Worm (Caenorhabditis elegans) whole organism, L4 larva: ENCODE measurements around the gene F53G2.13.

Experiments used
- D1046.2 ChIP-seq: fragments of 200-800 bp; sonication (Bioruptor generic); IDR thresholded peaks from 2 replicates; pipeline ENCODE4 v1.3.6; 2022; ENCODE audit warnings: missing genetic modification characterization, missing compliant biosample characterization
- F44E2.7 ChIP-seq: fragments of 200-800 bp; sonication (Bioruptor generic); IDR thresholded peaks from 2 replicates; pipeline ENCODE4 v2.1.2; 2022; ENCODE audit warnings: missing genetic modification characterization, missing compliant biosample characterization
- F49E8.2 ChIP-seq: sonication (generic microtip); optimal IDR thresholded peaks from 2 replicates; lab custom pipeline; 2016; ENCODE audit warnings: missing compliant biosample characterization, mild to moderate bottlenecking, missing genetic modification characterization, borderline replicate concordance
- R02D3.7 ChIP-seq: fragments of 150-350 bp; sonication (generic microtip); optimal IDR thresholded peaks from 3 replicates; lab custom pipeline; 2014; ENCODE audit warnings: missing biosample characterization, missing genetic modification characterization
- Y105C5A.15 ChIP-seq: fragments of 200-800 bp; sonication (Bioruptor generic); IDR thresholded peaks from 2 replicates; pipeline ENCODE4 v1.3.6; 2022; ENCODE audit warnings: missing genetic modification characterization, missing compliant biosample characterization
- Y48G9A.11 ChIP-seq: fragments of 200-800 bp; sonication (Bioruptor generic); IDR thresholded peaks from 2 replicates; pipeline ENCODE4 v1.3.6; 2022; ENCODE audit warnings: missing genetic modification reagents, missing genetic modification characterization, missing compliant biosample characterization
- Y75B8A.6 ChIP-seq: fragments of 200-800 bp; sonication (Bioruptor generic); IDR thresholded peaks from 2 replicates; pipeline ENCODE4 v1.3.6; 2022; ENCODE audit warnings: missing genetic modification reagents, missing genetic modification characterization, missing compliant biosample characterization
- ZK337.2 ChIP-seq: fragments of 200-800 bp; sonication (Bioruptor generic); IDR thresholded peaks from 2 replicates; pipeline ENCODE4 v1.3.6; 2022; ENCODE audit warnings: missing genetic modification reagents, missing genetic modification characterization, missing compliant biosample characterization
- aha-1 ChIP-seq: fragments of 150-350 bp; peaks from one replicate; lab custom pipeline; 2014; ENCODE audit warnings: missing biosample characterization, missing genetic modification characterization
- ama-1 ChIP-seq: fragments of 150-350 bp; optimal IDR thresholded peaks from 2 replicates; lab custom pipeline; 2014; ENCODE audit warnings: inconsistent platforms, mixed read lengths
- attf-4 ChIP-seq: sonication (generic microtip); optimal IDR thresholded peaks from 3 replicates; lab custom pipeline; 2017; ENCODE audit warnings: missing biosample characterization, missing genetic modification characterization
- ceh-32 ChIP-seq: sonication (generic microtip); optimal IDR thresholded peaks from 2 replicates; lab custom pipeline; 2016; ENCODE audit warnings: mild to moderate bottlenecking, missing genetic modification characterization, missing compliant biosample characterization; ENCODE audit not compliant: poor library complexity
- ceh-44 ChIP-seq: fragments of 200-800 bp; sonication (Bioruptor generic); IDR thresholded peaks from 2 replicates; pipeline ENCODE4 v1.3.6; 2022; ENCODE audit warnings: missing genetic modification reagents, missing genetic modification characterization, missing compliant biosample characterization
- daf-16 ChIP-seq, 3 experiments: sonication (generic microtip); optimal IDR thresholded peaks; 2 replicates each; lab custom pipeline; 2016 to 2017; ENCODE audit warnings: missing genetic modification characterization in 3 of 3, missing genetic modification reagents in 3 of 3, mild to moderate bottlenecking in 2 of 3, missing compliant biosample characterization in 2 of 3, missing biosample characterization in 1 of 3, moderate library complexity in 1 of 3
- daf-8 ChIP-seq: fragments of 200-800 bp; sonication (Bioruptor generic); IDR thresholded peaks from 2 replicates; pipeline ENCODE4 v1.3.6; 2022; ENCODE audit warnings: missing genetic modification characterization, missing compliant biosample characterization
- dmd-6 ChIP-seq: fragments of 200-800 bp; sonication (Bioruptor generic); IDR thresholded peaks from 2 replicates; pipeline ENCODE4 v1.3.6; 2022; ENCODE audit warnings: missing genetic modification reagents, missing genetic modification characterization, missing compliant biosample characterization
- dmd-9 ChIP-seq: fragments of 200-800 bp; sonication (Bioruptor generic); IDR thresholded peaks from 2 replicates; pipeline ENCODE4 v1.3.6; 2022; ENCODE audit warnings: missing genetic modification reagents, missing genetic modification characterization, missing compliant biosample characterization
- dpl-1 ChIP-seq: fragments of 150-350 bp; optimal IDR thresholded peaks from 2 replicates; lab custom pipeline; 2014; ENCODE audit warnings: missing biosample characterization, missing genetic modification reagents, missing genetic modification characterization
- duxl-1 ChIP-seq: sonication (generic microtip); optimal IDR thresholded peaks from 2 replicates; lab custom pipeline; 2016; ENCODE audit warnings: mild to moderate bottlenecking, missing genetic modification characterization, moderate library complexity, missing compliant biosample characterization; ENCODE audit not compliant: poor library complexity
- dve-1 ChIP-seq: sonication (generic microtip); optimal IDR thresholded peaks from 2 replicates; lab custom pipeline; 2017; ENCODE audit warnings: antibody characterized with exemption, mild to moderate bottlenecking, missing genetic modification characterization, missing compliant biosample characterization; ENCODE audit not compliant: insufficient read depth
- egl-27 ChIP-seq: sonication (generic microtip); optimal IDR thresholded peaks from 3 replicates; lab custom pipeline; 2017; ENCODE audit warnings: missing biosample characterization, missing genetic modification reagents, missing genetic modification characterization
- fkh-10 ChIP-seq: fragments of 150-350 bp; optimal IDR thresholded peaks from 2 replicates; lab custom pipeline; 2014; ENCODE audit warnings: missing biosample characterization, missing genetic modification reagents, missing genetic modification characterization
- hif-1 ChIP-seq, 2 experiments: sonication (generic microtip); optimal IDR thresholded peaks; 2 replicates each; lab custom pipeline; 2016 to 2017; ENCODE audit warnings: missing compliant biosample characterization in 2 of 2, missing genetic modification characterization in 2 of 2, missing genetic modification reagents in 2 of 2, missing genotype in 2 of 2, mild to moderate bottlenecking in 1 of 2
- hlh-11 ChIP-seq: fragments of 200-800 bp; sonication (Bioruptor generic); optimal IDR thresholded peaks from 2 replicates; lab custom pipeline; 2018; ENCODE audit warnings: mild to moderate bottlenecking, missing genetic modification characterization, missing compliant biosample characterization
- hlh-30 ChIP-seq: sonication (generic microtip); optimal IDR thresholded peaks from 2 replicates; lab custom pipeline; 2017; ENCODE audit warnings: antibody characterized with exemption, mild to moderate bottlenecking, missing genetic modification characterization, missing compliant biosample characterization; ENCODE audit not compliant: insufficient read depth
- jun-1 ChIP-seq: fragments of 150-350 bp; optimal IDR thresholded peaks from 2 replicates; lab custom pipeline; 2014; ENCODE audit warnings: missing biosample characterization, missing genetic modification reagents, missing genetic modification characterization
- lin-38 ChIP-seq: fragments of 200-800 bp; sonication (Bioruptor generic); IDR thresholded peaks from 2 replicates; pipeline ENCODE4 v1.3.6; 2022; ENCODE audit warnings: missing genetic modification reagents, missing genetic modification characterization, missing compliant biosample characterization
- lsy-2 ChIP-seq, 2 experiments: fragments of 150-350 bp in 1 of 2; sonication (generic microtip) in 1 of 2; optimal IDR thresholded peaks; 2 replicates each; lab custom pipeline; 2014 to 2017; ENCODE audit warnings: missing biosample characterization in 2 of 2, missing genetic modification characterization in 2 of 2
- madf-9 ChIP-seq: fragments of 200-800 bp; sonication (Bioruptor generic); conservative IDR thresholded peaks from 2 replicates; pipeline ENCODE4 v1.3.6; 2022; ENCODE audit warnings: missing genetic modification reagents, missing genetic modification characterization, missing compliant biosample characterization
- mdl-1 ChIP-seq, 2 experiments: fragments of 150-350 bp in 1 of 2; sonication (generic microtip) in 1 of 2; optimal IDR thresholded peaks; 2 replicates each; lab custom pipeline; 2014 to 2017; ENCODE audit warnings: missing biosample characterization in 2 of 2, missing genetic modification characterization in 2 of 2
- mdt-29 ChIP-seq: fragments of 200-800 bp; sonication (Bioruptor generic); IDR thresholded peaks from 2 replicates; pipeline ENCODE4 v1.3.6; 2022; ENCODE audit warnings: missing genetic modification reagents, missing genetic modification characterization, missing compliant biosample characterization
- mep-1 ChIP-seq: fragments of 150-350 bp; sonication (generic microtip); optimal IDR thresholded peaks from 3 replicates; lab custom pipeline; 2014; ENCODE audit warnings: missing biosample characterization, missing genetic modification characterization
- mes-2 ChIP-seq: sonication (generic microtip); optimal IDR thresholded peaks from 2 replicates; lab custom pipeline; 2016; ENCODE audit warnings: missing genotype, mild to moderate bottlenecking, missing genetic modification characterization, missing compliant biosample characterization; ENCODE audit not compliant: poor library complexity, severe bottlenecking
- mxl-3 ChIP-seq: fragments of 200-800 bp; sonication (Bioruptor generic); optimal IDR thresholded peaks from 2 replicates; lab custom pipeline; 2018; ENCODE audit warnings: mild to moderate bottlenecking, missing genetic modification characterization, missing compliant biosample characterization
- nhr-10 ChIP-seq: fragments of 150-350 bp; optimal IDR thresholded peaks from 2 replicates; lab custom pipeline; 2014; ENCODE audit warnings: missing biosample characterization, missing genetic modification characterization
- nhr-102 ChIP-seq: sonication (generic microtip); optimal IDR thresholded peaks from 2 replicates; lab custom pipeline; 2016; ENCODE audit warnings: mild to moderate bottlenecking, missing genetic modification characterization, moderate library complexity, missing compliant biosample characterization
- nhr-237 ChIP-seq: sonication (generic microtip); optimal IDR thresholded peaks from 2 replicates; lab custom pipeline; 2017; ENCODE audit warnings: missing biosample characterization, missing genetic modification characterization
- nhr-28 ChIP-seq: fragments of 150-350 bp; optimal IDR thresholded peaks from 2 replicates; lab custom pipeline; 2014; ENCODE audit warnings: missing biosample characterization, missing genetic modification characterization
- nhr-41 ChIP-seq: fragments of 200-800 bp; sonication (Bioruptor generic); IDR thresholded peaks from 2 replicates; pipeline ENCODE4 v1.3.6; 2022; ENCODE audit warnings: missing genetic modification reagents, missing genetic modification characterization, missing compliant biosample characterization
- nhr-6 ChIP-seq: fragments of 150-350 bp; optimal IDR thresholded peaks from 2 replicates; lab custom pipeline; 2014; ENCODE audit warnings: missing biosample characterization, missing genetic modification characterization
- pha-4 ChIP-seq, 2 experiments: fragments of 150-350 bp in 1 of 2; fragments of 200-800 bp in 1 of 2; sonication (Bioruptor generic) in 1 of 2; IDR thresholded peaks in 1 of 2; optimal IDR thresholded peaks in 1 of 2; 2 replicates each; pipeline versions ENCODE4 v1.3.6 to Lab custom; 2014 to 2022; ENCODE audit warnings: missing genetic modification characterization in 2 of 2, missing genetic modification reagents in 2 of 2, missing biosample characterization in 1 of 2, missing compliant biosample characterization in 1 of 2
- snpc-1.2 ChIP-seq: fragments of 200-800 bp; sonication (Bioruptor generic); IDR thresholded peaks from 2 replicates; pipeline ENCODE4 v1.3.6; 2022; ENCODE audit warnings: missing genetic modification reagents, missing genetic modification characterization, missing compliant biosample characterization
- tag-97 ChIP-seq: fragments of 200-800 bp; sonication (Bioruptor generic); IDR thresholded peaks from 2 replicates; pipeline ENCODE4 v1.3.6; 2022; ENCODE audit warnings: missing genetic modification characterization, missing compliant biosample characterization
- tra-1 ChIP-seq: fragments of 200-800 bp; sonication (Bioruptor generic); IDR thresholded peaks from 2 replicates; pipeline ENCODE4 v1.3.6; 2022; ENCODE audit warnings: missing genetic modification reagents, missing genetic modification characterization, missing compliant biosample characterization
- unc-130 ChIP-seq: sonication (generic microtip); optimal IDR thresholded peaks from 2 replicates; lab custom pipeline; 2016; ENCODE audit warnings: missing genetic modification reagents, missing genetic modification characterization, missing compliant biosample characterization
- vab-7 ChIP-seq: fragments of 200-800 bp; sonication (Bioruptor generic); IDR thresholded peaks from 2 replicates; pipeline ENCODE4 v1.3.6; 2022; ENCODE audit warnings: missing genetic modification reagents, missing genetic modification characterization, missing compliant biosample characterization
- zag-1 ChIP-seq: fragments of 150-350 bp; optimal IDR thresholded peaks from 2 replicates; lab custom pipeline; 2014; ENCODE audit warnings: missing biosample characterization, missing genetic modification characterization
- zfp-3 ChIP-seq: fragments of 200-800 bp; sonication (Bioruptor generic); conservative IDR thresholded peaks from 2 replicates; pipeline ENCODE4 v1.3.6; 2022; ENCODE audit warnings: missing genetic modification reagents, missing genetic modification characterization, missing compliant biosample characterization
- zip-2 ChIP-seq: fragments of 150-350 bp; optimal IDR thresholded peaks from 2 replicates; lab custom pipeline; 2014; ENCODE audit warnings: missing biosample characterization, missing genetic modification characterization

Gene F53G2.13

DNA sequence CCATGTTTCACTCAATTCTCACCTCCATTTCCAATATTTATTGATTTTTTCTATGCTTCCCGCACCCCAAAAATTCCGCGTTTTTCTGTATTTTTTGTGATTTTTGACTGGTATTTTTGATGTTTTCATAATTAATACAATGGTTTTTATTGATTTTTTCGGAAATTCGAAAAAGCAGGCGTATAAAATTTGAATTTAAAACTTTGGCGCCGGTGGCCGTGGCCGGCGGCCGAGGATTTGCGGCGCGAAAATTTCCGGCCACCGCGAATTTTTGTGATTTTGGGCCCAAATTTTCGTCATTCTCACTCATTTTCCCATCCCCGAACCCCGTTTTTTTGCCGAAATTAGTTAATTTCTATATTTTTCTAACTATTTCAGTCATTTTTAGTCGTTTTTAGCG lies 32.6 kb upstream of the F53G2.13 start:
- TF ChIP-seq nhr-6 (no peak), duxl-1 (tag; lab: Kevin White, UChicago) (no peak), R02D3.7 (tag; lab: Kevin White, UChicago) (no peak), nhr-28 (tag; lab: Kevin White, UChicago) (no peak), fkh-10 (GFP tag; lab: Kevin White, UChicago) (no peak), lin-38 (GFP tag; lab: Robert Waterston, UW) (peak; percentile 82), hif-1 (tag; optimal IDR thresholded peaks at IDR 0.05; lab: Kevin White, UChicago) (peak in 1 of 2 experiments; percentile 75), vab-7 (0 out of 2 replicates have a peak, but pooled peaks have one; percentile 25), nhr-237 (tag; lab: Kevin White, UChicago) (no peak), mes-2 (tag; lab: Kevin White, UChicago) (peak; percentile 93), mdl-1 (tag; optimal IDR thresholded peaks at IDR 0.05; lab: Kevin White, UChicago) (no peak), D1046.2 (GFP tag; lab: Robert Waterston, UW) (peak; percentile 54; the same call in 1 of the 2 replicates), jun-1 (tag; lab: Kevin White, UChicago) (no peak), hlh-30 (tag; lab: Kevin White, UChicago) (no peak), daf-16 (GFP tag; optimal IDR thresholded peaks at IDR 0.05; lab: Kevin White, UChicago) (no peak), daf-16 (tag; optimal IDR thresholded peaks at IDR 0.05; lab: Kevin White, UChicago) (no peak), lsy-2 (tag; optimal IDR thresholded peaks at IDR 0.05; lab: Kevin White, UChicago) (peak in 1 of 2 experiments; percentile 36), attf-4 (tag; lab: Kevin White, UChicago) (no peak), daf-8 (GFP tag; lab: Robert Waterston, UW) (no peak), Y105C5A.15 (GFP tag; lab: Robert Waterston, UW) (no peak), nhr-102 (tag; lab: Kevin White, UChicago) (peak; percentile 22), ama-1 (lab: Kevin White, UChicago) (no peak), F44E2.7 (GFP tag; lab: Robert Waterston, UW) (no peak), F49E8.2 (tag; lab: Kevin White, UChicago) (peak; percentile 35), dmd-9 (GFP tag; lab: Robert Waterston, UW) (peak; percentile 73; the same call in 1 of the 2 replicates), unc-130 (GFP tag; lab: Kevin White, UChicago) (peak; percentile 92), zfp-3 (GFP tag; lab: Robert Waterston, UW) (peak; percentile 48; the same call in 1 of the 2 replicates), zag-1 (tag; lab: Kevin White, UChicago) (no peak), madf-9 (peak; percentile 41; the same call in 1 of the 2 replicates), Y48G9A.11 (GFP tag; lab: Robert Waterston, UW) (peak; percentile 82), mxl-3 (GFP tag; lab: Kevin White, UChicago) (peak; percentile 11), aha-1 (tag; lab: Kevin White, UChicago) (peak; percentile 66), egl-27 (tag; lab: Kevin White, UChicago) (no peak), snpc-1.2 (GFP tag; lab: Robert Waterston, UW) (0 out of 2 replicates have a peak, but pooled peaks have one; percentile 11), tag-97 (GFP tag; lab: Robert Waterston, UW) (no peak), ceh-32 (tag; lab: Kevin White, UChicago) (no peak), dmd-6 (GFP tag; lab: Robert Waterston, UW) (peak; percentile 47), Y75B8A.6 (no peak), hlh-11 (tag; lab: Kevin White, UChicago) (peak; percentile 36), zip-2 (tag; lab: Kevin White, UChicago) (no peak), dpl-1 (GFP tag; lab: Kevin White, UChicago) (peak; percentile 88), nhr-10 (tag; lab: Kevin White, UChicago) (no peak), ZK337.2 (peak; percentile 96), mdt-29 (0 out of 2 replicates have a peak, but pooled peaks have one; percentile 18), nhr-41 (GFP tag; lab: Robert Waterston, UW) (no peak), tra-1 (no peak), dve-1 (tag; lab: Kevin White, UChicago) (peak; percentile 1), mep-1 (tag; lab: Kevin White, UChicago) (no peak), ceh-44 (peak; percentile 80), pha-4 (GFP tag; IDR thresholded peaks at IDR 0.05; lab: Robert Waterston, UW) (peak; percentile 51; the same call in 1 of the 2 replicates), pha-4 (tag; optimal IDR thresholded peaks at IDR 0.05; lab: Kevin White, UChicago) (no peak)
